Worm (Caenorhabditis elegans) whole organism, midembryonic: Measurements from ENCODE around the gene nhr-158.

Experiments used
- T22C8.4 ChIP-seq: fragments of 200-800 bp; sonication (Bioruptor generic); IDR thresholded peaks from 2 replicates; pipeline ENCODE4 v1.3.6; 2022; ENCODE audit warnings: missing genetic modification characterization, missing compliant biosample characterization
- cog-1 ChIP-seq: sonication (generic microtip); optimal IDR thresholded peaks from 2 replicates; lab custom pipeline; 2016; ENCODE audit warnings: missing genetic modification characterization, missing compliant biosample characterization
- flt-1 ChIP-seq: fragments of 200-800 bp; sonication (Bioruptor generic); IDR thresholded peaks from 2 replicates; pipeline ENCODE4 v1.3.6; 2022; ENCODE audit warnings: missing genetic modification characterization, missing compliant biosample characterization
- med-1 ChIP-seq: sonication (generic microtip); optimal IDR thresholded peaks from 2 replicates; lab custom pipeline; 2017; ENCODE audit warnings: missing genetic modification characterization, mild to moderate bottlenecking, missing compliant biosample characterization, antibody characterized with exemption, missing genetic modification reagents; ENCODE audit not compliant: insufficient read depth
- ref-1 ChIP-seq: fragments of 200-800 bp; sonication (Bioruptor generic); conservative IDR thresholded peaks from 2 replicates; pipeline ENCODE4 v1.3.6; 2022; ENCODE audit warnings: missing genetic modification reagents, missing genetic modification characterization, missing compliant biosample characterization
- ztf-29 ChIP-seq: fragments of 200-800 bp; sonication (Bioruptor generic); IDR thresholded peaks from 2 replicates; pipeline ENCODE4 v1.3.6; 2022; ENCODE audit warnings: missing genetic modification reagents, missing genetic modification characterization, missing compliant biosample characterization

DNA sequence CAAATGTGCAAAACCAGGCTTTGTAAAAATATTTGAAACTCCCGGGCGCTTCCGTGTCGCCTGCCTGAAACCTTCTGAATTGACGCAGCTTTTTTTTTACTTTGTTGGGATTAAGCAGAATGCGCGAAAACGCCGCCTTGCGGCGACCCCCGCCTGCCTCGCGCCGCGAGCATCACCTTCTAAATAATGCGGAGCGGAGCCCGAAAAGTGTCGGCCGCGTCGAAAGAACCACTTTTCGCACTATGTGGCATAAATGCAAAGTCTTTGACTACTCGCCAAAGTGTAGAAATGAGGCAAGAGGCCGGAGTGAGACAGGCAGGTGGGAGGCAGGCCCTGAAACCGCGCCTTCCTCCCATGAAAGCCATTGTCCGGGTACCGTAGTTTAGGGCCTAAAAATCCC lies 39.2 kb upstream of the nhr-158 start:
- TF ChIP-seq ref-1 (GFP tag; lab: Robert Waterston, UW) (no peak), flt-1 (GFP tag; lab: Robert Waterston, UW) (no peak), T22C8.4 (GFP tag; lab: Robert Waterston, UW) (no peak), med-1 (GFP tag; lab: Kevin White, UChicago) (no peak), ztf-29 (GFP tag; lab: Robert Waterston, UW) (no peak), cog-1 (no peak)
